Fruit fly (Drosophila melanogaster): Measurements from ENCODE around the gene CG43147.

- TF ChIP-seq Ets98B (GFP tag; IDR thresholded peaks at IDR 0.05) (no peak), gl (tag; optimal IDR thresholded peaks at IDR 0.05) (no peak), CG8159 (tag; optimal IDR thresholded peaks at IDR 0.05) (no peak), Pif1B (GFP tag; optimal IDR thresholded peaks at IDR 0.05) (no peak), Pif1A (GFP tag; optimal IDR thresholded peaks at IDR 0.05) (no peak), CG34367 (tag; optimal IDR thresholded peaks at IDR 0.05) (no peak), CG8301 (tag; optimal IDR thresholded peaks at IDR 0.05) (no peak), Snoo (tag; optimal IDR thresholded peaks at IDR 0.05) (no peak)
Measured at dm6 chr3L:13252952-13253478, 46.9 kb downstream of the CG43147 start.
